Worm (Caenorhabditis elegans): ENCODE data around the gene srd-38.
A peak's percentile ranks its signal among the peaks of the same experiment; 100 is the strongest.

The srd-38 gene

ce11 chrX:13307852-13308251 lies 16.2 kb downstream of the srd-38 start:
- TF ChIP-seq pes-1 (GFP tag; IDR thresholded peaks at IDR 0.05) (0 out of 2 replicates have a peak, but pooled peaks have one; percentile 21), ama-1 (optimal IDR thresholded peaks at IDR 0.05) (no peak), tbx-11 (GFP tag; IDR thresholded peaks at IDR 0.05) (no peak)

ce11 chrX:13308745-13309144 lies 17.1 kb downstream of the srd-38 start, which contains the start of gene srxa-8:
srxa-8 (minus strand) TSS chrX:13308845.
- TF ChIP-seq B0310.2 (tag; optimal IDR thresholded peaks at IDR 0.05) (no peak), ets-7 (tag; optimal IDR thresholded peaks at IDR 0.05) (no peak), aly-1 (tag; optimal IDR thresholded peaks at IDR 0.05) (no peak), sea-1 (GFP tag; conservative IDR thresholded peaks at IDR 0.05) (no peak), ceh-13 (GFP tag; optimal IDR thresholded peaks at IDR 0.05) (no peak), hmbx-1 (tag; optimal IDR thresholded peaks at IDR 0.05) (no peak), scrt-1 (GFP tag; IDR thresholded peaks at IDR 0.05) (no peak), ama-1 (optimal IDR thresholded peaks at IDR 0.05) (no peak), tra-4 (tag; optimal IDR thresholded peaks at IDR 0.05) (no peak), pes-1 (GFP tag; IDR thresholded peaks at IDR 0.05) (no peak), flt-1 (GFP tag; IDR thresholded peaks at IDR 0.05) (no peak), tbx-11 (GFP tag; IDR thresholded peaks at IDR 0.05) (no peak), hnd-1 (tag; optimal IDR thresholded peaks at IDR 0.05) (no peak), F13C5.2 (tag; optimal IDR thresholded peaks at IDR 0.05) (no peak), tbx-37 (GFP tag; conservative IDR thresholded peaks at IDR 0.05) (no peak), hmg-4 (GFP tag; optimal IDR thresholded peaks at IDR 0.05) (no peak), ceh-36 (tag; optimal IDR thresholded peaks at IDR 0.05) (no peak)

ce11 chrX:13310763-13311162 lies 19.2 kb downstream of the srd-38 start:
- no peak for TF ChIP-seq scrt-1 (GFP tag; IDR thresholded peaks at IDR 0.05)
- no peak for TF ChIP-seq sea-1 (GFP tag; conservative IDR thresholded peaks at IDR 0.05)
- TF ChIP-seq ets-7 (tag; optimal IDR thresholded peaks at IDR 0.05): no peak
- no peak for TF ChIP-seq F13C5.2 (tag; optimal IDR thresholded peaks at IDR 0.05)
- no peak for TF ChIP-seq flt-1 (GFP tag; IDR thresholded peaks at IDR 0.05)
- TF ChIP-seq hnd-1 (tag; optimal IDR thresholded peaks at IDR 0.05): no peak
- TF ChIP-seq tbx-37 (GFP tag; conservative IDR thresholded peaks at IDR 0.05): no peak
- no peak for TF ChIP-seq ceh-13 (GFP tag; optimal IDR thresholded peaks at IDR 0.05)
- no peak for TF ChIP-seq ceh-36 (tag; optimal IDR thresholded peaks at IDR 0.05)
- no peak for TF ChIP-seq hmbx-1 (tag; optimal IDR thresholded peaks at IDR 0.05)
- no peak for TF ChIP-seq aly-1 (tag; optimal IDR thresholded peaks at IDR 0.05)
- TF ChIP-seq tra-4 (tag; optimal IDR thresholded peaks at IDR 0.05): no peak
- TF ChIP-seq ama-1 (optimal IDR thresholded peaks at IDR 0.05): no peak
- TF ChIP-seq hmg-4 (GFP tag; optimal IDR thresholded peaks at IDR 0.05): no peak
- TF ChIP-seq B0310.2 (tag; optimal IDR thresholded peaks at IDR 0.05): no peak
- TF ChIP-seq tbx-11 (GFP tag; IDR thresholded peaks at IDR 0.05): no peak
- TF ChIP-seq pes-1 (GFP tag; IDR thresholded peaks at IDR 0.05): no peak

- TF ChIP-seq ama-1 (optimal IDR thresholded peaks at IDR 0.05): no peak
- TF ChIP-seq tbx-11 (GFP tag; IDR thresholded peaks at IDR 0.05): no peak
- TF ChIP-seq hnd-1 (tag; optimal IDR thresholded peaks at IDR 0.05): no peak
- TF ChIP-seq B0310.2 (tag; optimal IDR thresholded peaks at IDR 0.05): no peak
- no peak for TF ChIP-seq flt-1 (GFP tag; IDR thresholded peaks at IDR 0.05)
- no peak for TF ChIP-seq sea-1 (GFP tag; conservative IDR thresholded peaks at IDR 0.05)
- TF ChIP-seq tra-4 (tag; optimal IDR thresholded peaks at IDR 0.05): no peak
- TF ChIP-seq hmg-4 (GFP tag; optimal IDR thresholded peaks at IDR 0.05): no peak
- TF ChIP-seq tbx-37 (GFP tag; conservative IDR thresholded peaks at IDR 0.05): no peak
- no peak for TF ChIP-seq pes-1 (GFP tag; IDR thresholded peaks at IDR 0.05)
- no peak for TF ChIP-seq aly-1 (tag; optimal IDR thresholded peaks at IDR 0.05)
- no peak for TF ChIP-seq hmbx-1 (tag; optimal IDR thresholded peaks at IDR 0.05)
- TF ChIP-seq ets-7 (tag; optimal IDR thresholded peaks at IDR 0.05): no peak
These were observed 20.2 kb downstream of the srd-38 start, which contains the start of gene F46G10.1 for ce11 chrX:13311641-13312423. F46G10.1 (minus strand) TSS chrX:13311755.

ce11 chrX:13315093-13315492 lies 23.5 kb downstream of the srd-38 start:
- TF ChIP-seq aly-1 (tag; optimal IDR thresholded peaks at IDR 0.05) (no peak), sea-1 (GFP tag; conservative IDR thresholded peaks at IDR 0.05) (no peak)

ce11 chrX:13317532-13317931 lies 25.9 kb downstream of the srd-38 start:
- no peak for TF ChIP-seq ceh-13 (GFP tag; optimal IDR thresholded peaks at IDR 0.05)
- TF ChIP-seq flt-1 (GFP tag; IDR thresholded peaks at IDR 0.05): no peak
- no peak for TF ChIP-seq hmg-4 (GFP tag; optimal IDR thresholded peaks at IDR 0.05)
- no peak for TF ChIP-seq B0310.2 (tag; optimal IDR thresholded peaks at IDR 0.05)
- no peak for TF ChIP-seq tbx-11 (GFP tag; IDR thresholded peaks at IDR 0.05)
- no peak for TF ChIP-seq tbx-37 (GFP tag; conservative IDR thresholded peaks at IDR 0.05)
- no peak for TF ChIP-seq tra-4 (tag; optimal IDR thresholded peaks at IDR 0.05)
- TF ChIP-seq aly-1 (tag; optimal IDR thresholded peaks at IDR 0.05): no peak
- TF ChIP-seq scrt-1 (GFP tag; IDR thresholded peaks at IDR 0.05): no peak
- no peak for TF ChIP-seq sea-1 (GFP tag; conservative IDR thresholded peaks at IDR 0.05)
- no peak for TF ChIP-seq pes-1 (GFP tag; IDR thresholded peaks at IDR 0.05)
- no peak for TF ChIP-seq ets-7 (tag; optimal IDR thresholded peaks at IDR 0.05)
- TF ChIP-seq F13C5.2 (tag; optimal IDR thresholded peaks at IDR 0.05): no peak
- no peak for TF ChIP-seq ama-1 (optimal IDR thresholded peaks at IDR 0.05)
- TF ChIP-seq hmbx-1 (tag; optimal IDR thresholded peaks at IDR 0.05): no peak
- no peak for TF ChIP-seq hnd-1 (tag; optimal IDR thresholded peaks at IDR 0.05)

- TF ChIP-seq hmg-4 (GFP tag; optimal IDR thresholded peaks at IDR 0.05): no peak
- no peak for TF ChIP-seq ceh-36 (tag; optimal IDR thresholded peaks at IDR 0.05)
- TF ChIP-seq ceh-13 (GFP tag; optimal IDR thresholded peaks at IDR 0.05): no peak
- no peak for TF ChIP-seq tbx-11 (GFP tag; IDR thresholded peaks at IDR 0.05)
- no peak for TF ChIP-seq aly-1 (tag; optimal IDR thresholded peaks at IDR 0.05)
- TF ChIP-seq hmbx-1 (tag; optimal IDR thresholded peaks at IDR 0.05): no peak
- TF ChIP-seq tra-4 (tag; optimal IDR thresholded peaks at IDR 0.05): no peak
- no peak for TF ChIP-seq B0310.2 (tag; optimal IDR thresholded peaks at IDR 0.05)
- no peak for TF ChIP-seq scrt-1 (GFP tag; IDR thresholded peaks at IDR 0.05)
- no peak for TF ChIP-seq sea-1 (GFP tag; conservative IDR thresholded peaks at IDR 0.05)
- TF ChIP-seq flt-1 (GFP tag; IDR thresholded peaks at IDR 0.05): no peak
- no peak for TF ChIP-seq ets-7 (tag; optimal IDR thresholded peaks at IDR 0.05)
- no peak for TF ChIP-seq F13C5.2 (tag; optimal IDR thresholded peaks at IDR 0.05)
- no peak for TF ChIP-seq pes-1 (GFP tag; IDR thresholded peaks at IDR 0.05)
- no peak for TF ChIP-seq ama-1 (optimal IDR thresholded peaks at IDR 0.05)
- TF ChIP-seq hnd-1 (tag; optimal IDR thresholded peaks at IDR 0.05): no peak
- TF ChIP-seq tbx-37 (GFP tag; conservative IDR thresholded peaks at IDR 0.05): no peak
These were observed 26.7 kb downstream of the srd-38 start for ce11 chrX:13318316-13318715.

Measured in whole organism, early embryonic.